Worm (Caenorhabditis elegans): ENCODE data around the gene elb-1.

Gene elb-1

DNA sequence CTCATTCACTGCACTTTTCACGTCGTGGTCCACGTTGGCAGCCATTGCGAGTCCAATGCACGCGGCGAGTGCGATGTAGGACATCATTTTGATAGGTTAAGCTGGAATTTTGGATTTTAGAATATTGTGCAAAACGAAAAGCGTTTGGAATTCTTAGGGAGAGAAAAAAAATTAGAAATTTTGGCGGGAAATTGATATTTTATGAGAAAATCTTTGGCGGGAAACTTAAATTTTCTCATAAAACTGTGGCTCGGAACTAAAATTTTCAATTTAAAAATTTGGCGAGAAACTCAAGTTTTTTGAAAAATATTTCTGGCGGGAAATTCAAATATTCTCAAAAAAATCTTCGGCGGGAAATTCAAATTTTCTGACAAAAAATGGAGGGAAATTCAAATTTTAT, 18.3 kb upstream of the elb-1 start, which contains the start of gene sup-1:
Gene sup-1, minus strand, starts transcription at position 101 of the 400 bp plus-strand sequence.
- TF ChIP-seq nhr-12 (tag; optimal IDR thresholded peaks at IDR 0.05) (no peak), nhr-11 (tag; optimal IDR thresholded peaks at IDR 0.05) (no peak), lsy-12 (tag; optimal IDR thresholded peaks at IDR 0.05) (no peak), nhr-25 (tag; optimal IDR thresholded peaks at IDR 0.05) (no peak), egl-5 (tag; optimal IDR thresholded peaks at IDR 0.05) (no peak), snpc-4 (tag; optimal IDR thresholded peaks at IDR 0.05) (no peak), hmg-11 (tag; optimal IDR thresholded peaks at IDR 0.05) (no peak), R02D3.7 (tag; optimal IDR thresholded peaks at IDR 0.05) (no peak), aly-2 (tag; optimal IDR thresholded peaks at IDR 0.05) (no peak), ceh-82 (tag; optimal IDR thresholded peaks at IDR 0.05) (no peak)

DNA sequence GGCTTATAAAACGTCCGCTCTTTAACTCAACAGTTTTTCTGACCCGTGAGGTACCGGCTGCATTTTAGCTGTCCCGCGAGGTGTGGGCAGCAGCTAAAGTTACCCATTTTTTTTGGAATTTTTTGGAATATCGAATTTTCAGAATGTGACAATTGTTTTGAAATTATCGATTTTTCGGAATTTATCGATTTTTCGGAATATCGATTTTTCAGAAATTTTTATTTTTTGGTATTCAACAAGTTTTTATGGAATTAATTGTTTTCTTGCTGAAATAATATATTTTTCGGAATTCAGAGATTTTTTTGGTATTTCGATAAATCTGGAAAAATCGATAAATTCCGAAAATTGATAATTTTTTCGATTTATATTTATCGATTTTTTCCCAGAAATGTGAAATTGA, 13.7 kb upstream of the elb-1 start:
- TF ChIP-seq ceh-28 (tag; optimal IDR thresholded peaks at IDR 0.05) (peak; percentile 97), ztf-11 (tag; optimal IDR thresholded peaks at IDR 0.05) (no peak), snpc-4 (tag; optimal IDR thresholded peaks at IDR 0.05) (no peak)

DNA sequence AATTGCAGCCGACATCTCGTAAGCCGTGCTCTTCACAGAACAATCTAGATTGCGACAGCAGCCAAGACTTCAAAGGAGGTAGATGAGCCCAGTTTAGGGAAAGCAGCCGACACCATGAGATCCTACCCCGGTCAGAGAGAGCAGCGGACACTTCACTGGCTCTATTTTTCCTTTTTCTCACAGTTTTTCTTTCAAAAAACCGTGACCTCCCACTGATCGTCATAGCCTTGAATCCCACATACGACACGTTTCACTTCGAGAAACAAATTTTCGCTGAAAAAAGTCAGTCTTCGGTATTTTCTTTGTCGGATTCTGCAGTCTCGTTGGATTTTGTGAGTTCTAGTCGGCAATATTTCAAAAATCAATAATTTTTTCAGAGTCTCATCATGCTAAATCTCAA, 12.8 kb upstream of the elb-1 start, which contains the start of gene Y41C4A.21:
Gene Y41C4A.21, plus strand, starts transcription at position 301 of the 400 bp plus-strand sequence.
- TF ChIP-seq unc-62 (GFP tag; optimal IDR thresholded peaks at IDR 0.05) (no peak), nhr-67 (tag; optimal IDR thresholded peaks at IDR 0.05) (no peak), tbx-2 (tag; optimal IDR thresholded peaks at IDR 0.05) (no peak), nhr-28 (tag; optimal IDR thresholded peaks at IDR 0.05) (no peak), nhr-43 (tag; optimal IDR thresholded peaks at IDR 0.05; ENCODE audit: poor library complexity, severe bottlenecking) (no peak), fkh-2 (tag; optimal IDR thresholded peaks at IDR 0.05) (no peak), daf-12 (tag; optimal IDR thresholded peaks at IDR 0.05) (no peak), unc-39 (tag; optimal IDR thresholded peaks at IDR 0.05) (no peak), ZK546.5 (tag; optimal IDR thresholded peaks at IDR 0.05) (no peak)

DNA sequence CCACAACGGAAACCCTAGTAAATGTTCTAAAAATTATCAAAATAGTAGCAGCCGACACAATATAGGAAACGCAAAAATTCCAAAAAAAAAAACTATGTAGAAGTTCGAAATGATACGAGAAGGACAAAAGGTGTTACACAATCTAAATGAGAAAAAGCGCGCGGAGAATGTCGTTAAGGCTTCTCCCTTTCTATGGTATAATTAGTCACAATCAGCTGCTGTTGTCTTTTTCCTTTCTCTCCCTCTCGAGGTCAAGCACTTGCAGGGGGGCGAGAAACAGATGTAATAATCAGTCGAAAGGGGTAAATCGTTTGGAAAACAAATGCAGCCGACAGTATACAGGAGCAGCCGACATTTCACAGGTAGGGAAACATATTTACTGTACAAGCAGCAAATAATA, 12.2 kb upstream of the elb-1 start:
- TF ChIP-seq nhr-43 (tag; optimal IDR thresholded peaks at IDR 0.05; ENCODE audit: poor library complexity, severe bottlenecking), result no peak
- no peak for TF ChIP-seq nhr-23 (tag; optimal IDR thresholded peaks at IDR 0.05)
- no peak for TF ChIP-seq elt-1 (tag; optimal IDR thresholded peaks at IDR 0.05)
- TF ChIP-seq skn-1 (tag; optimal IDR thresholded peaks at IDR 0.05), result no peak
- TF ChIP-seq nhr-76 (tag; optimal IDR thresholded peaks at IDR 0.05), result no peak
- TF ChIP-seq nfya-1 (tag; optimal IDR thresholded peaks at IDR 0.05; ENCODE audit: insufficient read depth), result no peak
- TF ChIP-seq ceh-82 (tag; optimal IDR thresholded peaks at IDR 0.05), result no peak
- no peak for TF ChIP-seq daf-12 (tag; optimal IDR thresholded peaks at IDR 0.05)
- TF ChIP-seq sea-2 (GFP tag; optimal IDR thresholded peaks at IDR 0.05), result no peak
- TF ChIP-seq lin-39 (tag; optimal IDR thresholded peaks at IDR 0.05), result no peak
- TF ChIP-seq ztf-4 (tag; optimal IDR thresholded peaks at IDR 0.05), result no peak
- no peak for TF ChIP-seq hmg-11 (tag; optimal IDR thresholded peaks at IDR 0.05)
- no peak for TF ChIP-seq nhr-237 (tag; optimal IDR thresholded peaks at IDR 0.05)
- TF ChIP-seq mml-1 (tag; optimal IDR thresholded peaks at IDR 0.05), result no peak

DNA sequence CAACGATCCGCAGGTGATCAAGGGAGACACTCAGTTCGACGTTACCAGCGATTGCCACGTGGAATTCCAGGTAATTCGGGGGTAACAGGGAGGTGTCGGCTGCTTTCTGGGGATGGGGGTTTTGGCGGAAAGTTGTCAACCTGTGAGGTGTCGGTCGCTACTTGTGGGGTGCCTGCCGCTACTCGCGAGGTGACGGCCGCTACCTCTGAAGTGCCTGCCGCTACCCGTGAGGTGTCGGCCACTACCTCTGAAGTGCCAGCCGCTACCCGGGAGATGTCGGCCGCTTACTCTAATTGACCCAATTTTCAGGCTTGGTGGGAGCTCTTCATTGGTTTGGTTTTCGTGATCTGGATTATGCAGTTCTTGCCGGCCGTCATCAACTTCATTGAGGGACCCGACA, 11.6 kb upstream of the elb-1 start:
- TF ChIP-seq elt-2 (tag; optimal IDR thresholded peaks at IDR 0.05), result no peak
- TF ChIP-seq ceh-28 (tag; optimal IDR thresholded peaks at IDR 0.05), result no peak
- no peak for TF ChIP-seq egl-27 (tag; optimal IDR thresholded peaks at IDR 0.05)
- no peak for TF ChIP-seq unc-62 (GFP tag; optimal IDR thresholded peaks at IDR 0.05)
- no peak for TF ChIP-seq nhr-43 (tag; optimal IDR thresholded peaks at IDR 0.05; ENCODE audit: poor library complexity, severe bottlenecking)
- no peak for TF ChIP-seq ceh-82 (tag; optimal IDR thresholded peaks at IDR 0.05)
- TF ChIP-seq ztf-4 (tag; optimal IDR thresholded peaks at IDR 0.05), result no peak
- TF ChIP-seq nhr-23 (tag; optimal IDR thresholded peaks at IDR 0.05), result no peak
- TF ChIP-seq ceh-16 (tag; optimal IDR thresholded peaks at IDR 0.05), result no peak
- TF ChIP-seq ama-1 (optimal IDR thresholded peaks at IDR 0.05), result no peak
- TF ChIP-seq tbx-2 (tag; optimal IDR thresholded peaks at IDR 0.05), result no peak
- TF ChIP-seq ztf-11 (tag; optimal IDR thresholded peaks at IDR 0.05), result no peak
- no peak for TF ChIP-seq R02D3.7 (tag; optimal IDR thresholded peaks at IDR 0.05)
- TF ChIP-seq nhr-25 (tag; optimal IDR thresholded peaks at IDR 0.05), result no peak
- TF ChIP-seq nhr-76 (tag; optimal IDR thresholded peaks at IDR 0.05), result no peak
